Fruit fly (Drosophila melanogaster) whole organism, embryonic: Measurements from ENCODE around the gene PsGEF.

ENCODE experiments used
- Adf1 ChIP-seq: fragments of 200-800 bp; sonication (Bioruptor generic); IDR thresholded peaks from 2 replicates; pipeline ENCODE4 v1.3.6; 2022; ENCODE audit warnings: missing biosample characterization, missing genetic modification characterization
- Blimp-1 ChIP-seq: fragments of 200-800 bp; sonication (Bioruptor generic); optimal IDR thresholded peaks from 3 replicates; lab custom pipeline; 2018; ENCODE audit warnings: missing biosample characterization, missing genetic modification characterization, mild to moderate bottlenecking, moderate library complexity, missing genetic modification reagents
- CG1024 ChIP-seq: fragments of 200-800 bp; sonication (Bioruptor generic); IDR thresholded peaks from 2 replicates; pipeline ENCODE4 v1.3.6; 2022; ENCODE audit warnings: missing biosample characterization, missing genetic modification characterization
- CG11247 ChIP-seq: fragments of 200-800 bp; sonication (Bioruptor generic); IDR thresholded peaks from 2 replicates; pipeline ENCODE4 v1.3.6; 2022; ENCODE audit warnings: missing biosample characterization, missing genetic modification characterization
- CG11504 ChIP-seq: fragments of 200-800 bp; sonication (Bioruptor generic); optimal IDR thresholded peaks from 3 replicates; lab custom pipeline; 2019; ENCODE audit warnings: missing biosample characterization, mild to moderate bottlenecking, missing genetic modification characterization, moderate library complexity
- CG12769 ChIP-seq: fragments of 200-800 bp; sonication (Bioruptor generic); optimal IDR thresholded peaks from 2 replicates; lab custom pipeline; 2019; ENCODE audit warnings: missing biosample characterization, mild to moderate bottlenecking, missing genetic modification characterization, moderate library complexity
- CG14014 ChIP-seq: fragments of 200-800 bp; sonication (Bioruptor generic); IDR thresholded peaks from 2 replicates; pipeline ENCODE4 v1.3.6; 2022; ENCODE audit warnings: missing biosample characterization, missing genetic modification characterization
- CG17328 ChIP-seq: fragments of 200-800 bp; sonication (Bioruptor generic); IDR thresholded peaks from 2 replicates; pipeline ENCODE4 v1.3.6; 2022; ENCODE audit warnings: missing biosample characterization, missing genetic modification characterization
- CG17802 ChIP-seq: fragments of 200-800 bp; sonication (Bioruptor generic); optimal IDR thresholded peaks from 2 replicates; lab custom pipeline; 2018; ENCODE audit warnings: missing biosample characterization, mild to moderate bottlenecking, missing genetic modification characterization, moderate library complexity
- CG2712 ChIP-seq: fragments of 200-800 bp; optimal IDR thresholded peaks from 3 replicates; lab custom pipeline; 2019; ENCODE audit warnings: missing biosample characterization, mild to moderate bottlenecking, missing genetic modification characterization, moderate library complexity
- CG32532 ChIP-seq: fragments of 200-800 bp; sonication (Bioruptor generic); IDR thresholded peaks from 2 replicates; pipeline ENCODE4 v1.3.6; 2022; ENCODE audit warnings: missing biosample characterization, missing genetic modification characterization
- CG3847 ChIP-seq: fragments of 200-800 bp; sonication (Bioruptor generic); IDR thresholded peaks from 2 replicates; pipeline ENCODE4 v1.3.6; 2022; ENCODE audit warnings: missing biosample characterization, missing genetic modification characterization
- CG7271 ChIP-seq: fragments of 200-800 bp; sonication (Bioruptor generic); optimal IDR thresholded peaks from 2 replicates; lab custom pipeline; 2018; ENCODE audit warnings: missing biosample characterization, mild to moderate bottlenecking, missing genetic modification characterization, moderate library complexity
- CG7839 ChIP-seq: fragments of 200-800 bp; sonication (Bioruptor generic); optimal IDR thresholded peaks from 3 replicates; lab custom pipeline; 2018; ENCODE audit warnings: missing biosample characterization, mild to moderate bottlenecking, missing genetic modification characterization, moderate library complexity
- CG8944 ChIP-seq: fragments of 200-800 bp; sonication (Bioruptor generic); optimal IDR thresholded peaks from 3 replicates; lab custom pipeline; 2016; ENCODE audit warnings: missing biosample characterization, missing genetic modification characterization
- CG9437 ChIP-seq: fragments of 200-800 bp; sonication (Bioruptor generic); optimal IDR thresholded peaks from 2 replicates; lab custom pipeline; 2018; ENCODE audit warnings: missing biosample characterization, mild to moderate bottlenecking, missing genetic modification characterization
- Dll ChIP-seq: fragments of 200-800 bp; sonication (Bioruptor generic); IDR thresholded peaks from 4 replicates; pipeline ENCODE4 v1.3.6; 2022; ENCODE audit warnings: missing biosample characterization, missing genetic modification characterization; ENCODE audit not compliant: partially characterized antibody
- Dref ChIP-seq: fragments of 200-800 bp; sonication (Bioruptor generic); IDR thresholded peaks from 2 replicates; pipeline ENCODE4 v1.3.6; 2022; ENCODE audit warnings: missing biosample characterization, missing genetic modification characterization
- Ets65A ChIP-seq: fragments of 200-800 bp; sonication (Bioruptor generic); peaks from one replicate; lab custom pipeline; 2016; ENCODE audit warnings: missing biosample characterization, missing genetic modification characterization
- H15 ChIP-seq: fragments of 200-800 bp; sonication (Bioruptor generic); IDR thresholded peaks from 3 replicates; pipeline ENCODE4 v1.3.6; 2022; ENCODE audit warnings: missing biosample characterization, missing genetic modification characterization
- HLH3B ChIP-seq: fragments of 200-800 bp; sonication (Bioruptor generic); IDR thresholded peaks from 2 replicates; pipeline ENCODE4 v1.3.6; 2022; ENCODE audit warnings: missing biosample characterization, missing genetic modification characterization
- Hr51 ChIP-seq, 2 experiments: fragments of 200-800 bp; sonication (Bioruptor generic); optimal IDR thresholded peaks; 2 replicates in 1 of 2; 3 replicates in 1 of 2; lab custom pipeline; 2016 to 2018; ENCODE audit warnings: missing biosample characterization in 2 of 2, missing genetic modification characterization in 2 of 2, mild to moderate bottlenecking in 1 of 2, moderate library complexity in 1 of 2
- Oli ChIP-seq: fragments of 200-800 bp; sonication (Bioruptor generic); optimal IDR thresholded peaks from 2 replicates; lab custom pipeline; 2018; ENCODE audit warnings: missing biosample characterization, mild to moderate bottlenecking, missing genetic modification characterization, moderate library complexity
- Ptx1 ChIP-seq: fragments of 200-800 bp; sonication (Bioruptor generic); IDR thresholded peaks from 2 replicates; pipeline ENCODE4 v1.3.6; 2022; ENCODE audit warnings: missing biosample characterization, missing genetic modification characterization
- Sox102F ChIP-seq: fragments of 200-800 bp; sonication (Bioruptor generic); optimal IDR thresholded peaks from 2 replicates; lab custom pipeline; 2018; ENCODE audit warnings: missing biosample characterization, mild to moderate bottlenecking, missing genetic modification characterization, moderate library complexity
- Xbp1 ChIP-seq: fragments of 200-800 bp; sonication (Bioruptor generic); optimal IDR thresholded peaks from 3 replicates; lab custom pipeline; 2016; ENCODE audit warnings: missing biosample characterization, mild to moderate bottlenecking, missing genetic modification characterization
- ap ChIP-seq: fragments of 200-800 bp; sonication (Bioruptor generic); IDR thresholded peaks from 2 replicates; pipeline ENCODE4 v1.3.6; 2022; ENCODE audit warnings: missing biosample characterization, missing genetic modification characterization
- dmrt99B ChIP-seq: fragments of 200-800 bp; sonication (Bioruptor generic); optimal IDR thresholded peaks from 2 replicates; lab custom pipeline; 2018; ENCODE audit warnings: missing biosample characterization, mild to moderate bottlenecking, missing genetic modification characterization, moderate library complexity
- dpn ChIP-seq, 2 experiments: fragments of 200-800 bp; sonication (Bioruptor generic); optimal IDR thresholded peaks; 3 replicates each; lab custom pipeline; 2016; ENCODE audit warnings: missing biosample characterization in 2 of 2, missing genetic modification characterization in 2 of 2
- dysf ChIP-seq: fragments of 200-800 bp; sonication (Bioruptor generic); IDR thresholded peaks from 3 replicates; pipeline ENCODE4 v1.3.6; 2022; ENCODE audit warnings: missing biosample characterization, missing genetic modification characterization
- gem ChIP-seq: fragments of 200-800 bp; sonication (Bioruptor generic); optimal IDR thresholded peaks from 2 replicates; lab custom pipeline; 2019; ENCODE audit warnings: missing biosample characterization, mild to moderate bottlenecking, missing genetic modification characterization, moderate library complexity
- ind ChIP-seq: fragments of 200-800 bp; sonication (Bioruptor generic); optimal IDR thresholded peaks from 3 replicates; lab custom pipeline; 2016; ENCODE audit warnings: missing biosample characterization, missing genetic modification characterization
- lbe ChIP-seq: fragments of 200-800 bp; sonication (Bioruptor generic); optimal IDR thresholded peaks from 2 replicates; lab custom pipeline; 2016; ENCODE audit warnings: missing biosample characterization, mild to moderate bottlenecking, missing genetic modification characterization
- nom ChIP-seq: fragments of 200-800 bp; sonication (Bioruptor generic); optimal IDR thresholded peaks from 2 replicates; lab custom pipeline; 2017; ENCODE audit warnings: missing biosample characterization, missing genetic modification characterization, mild to moderate bottlenecking, moderate library complexity, missing genetic modification reagents
- pan ChIP-seq, 4 experiments: fragments of >200 bp in 3 of 4; fragments of 200-800 bp in 1 of 4; sonication (Bioruptor generic) in 1 of 4; optimal IDR thresholded peaks in 3 of 4; IDR thresholded peaks in 1 of 4; 2 replicates each; pipeline versions ENCODE4 v1.3.6 to Lab custom; 2017 to 2022; ENCODE audit warnings: missing biosample characterization in 2 of 4, missing genetic modification characterization in 2 of 4, mixed read lengths in 1 of 4
- prd ChIP-seq, 3 experiments: fragments of >200 bp in 2 of 3; fragments of 200-800 bp in 1 of 3; sonication (Bioruptor generic) in 1 of 3; optimal IDR thresholded peaks in 2 of 3; IDR thresholded peaks in 1 of 3; 2 replicates in 2 of 3; 3 replicates in 1 of 3; pipeline versions ENCODE4 v1.3.6 to Lab custom; 2017 to 2022; ENCODE audit warnings: missing biosample characterization in 1 of 3, missing genetic modification characterization in 1 of 3
- ranshi ChIP-seq: fragments of 200-800 bp; sonication (Bioruptor generic); IDR thresholded peaks from 2 replicates; pipeline ENCODE4 v1.3.6; 2022; ENCODE audit warnings: missing biosample characterization, missing genetic modification characterization
- row ChIP-seq: fragments of 200-800 bp; sonication (Bioruptor generic); IDR thresholded peaks from 3 replicates; pipeline ENCODE4 v1.3.6; 2022; ENCODE audit warnings: missing biosample characterization, missing genetic modification characterization
- sob ChIP-seq: fragments of 200-800 bp; sonication (Bioruptor generic); IDR thresholded peaks from 2 replicates; pipeline ENCODE4 v1.3.6; 2022; ENCODE audit warnings: missing biosample characterization, missing genetic modification characterization
- tgo ChIP-seq: fragments of 200-800 bp; sonication (Bioruptor generic); IDR thresholded peaks from 3 replicates; pipeline ENCODE4 v1.3.6; 2022; ENCODE audit warnings: missing biosample characterization, missing genetic modification characterization
- ttk ChIP-seq: fragments of 200-800 bp; sonication (Bioruptor generic); IDR thresholded peaks from 2 replicates; pipeline ENCODE4 v2.1.2; 2022; ENCODE audit warnings: missing biosample characterization, missing genetic modification characterization
- zfh1 ChIP-seq: fragments of 200-800 bp; sonication (Bioruptor generic); IDR thresholded peaks from 3 replicates; pipeline ENCODE4 v1.3.6; 2022; ENCODE audit warnings: missing biosample characterization, missing genetic modification characterization

The PsGEF gene

DNA sequence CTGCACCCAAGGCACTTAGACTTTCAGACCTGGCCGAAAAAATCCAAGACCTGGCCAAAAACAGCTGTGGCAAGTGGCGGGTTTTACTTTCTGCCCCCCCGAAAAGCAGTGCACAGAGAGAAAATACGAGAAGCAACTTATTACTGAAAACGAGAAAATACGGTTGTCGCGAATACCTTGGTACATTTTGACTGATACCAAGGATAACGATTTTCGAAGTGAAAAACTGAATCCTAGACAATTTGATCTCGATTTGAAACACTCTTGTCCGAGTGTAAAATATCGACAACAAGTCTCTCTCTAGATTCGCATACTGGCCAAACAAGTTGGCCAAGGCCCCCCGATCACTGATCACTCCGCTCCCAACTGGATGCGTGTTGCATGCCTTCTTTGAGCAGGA is 27.6 kb downstream of the PsGEF start (continued):
- no peak for TF ChIP-seq CG11247 (GFP tag; lab: Robert Waterston, UW)
- peak; percentile 39; the same call in 1 of the 2 replicates for TF ChIP-seq ap (GFP tag; lab: Robert Waterston, UW)
- no peak for TF ChIP-seq pan (optimal IDR thresholded peaks at IDR 0.05; lab: Kevin White, UChicago)
- peak in 1 of 2 experiments; percentile 36 for TF ChIP-seq pan (GFP tag; optimal IDR thresholded peaks at IDR 0.05 in 1 of 2, IDR thresholded peaks at IDR 0.05 in 1 of 2)
- no peak for TF ChIP-seq Dll (GFP tag; lab: Robert Waterston, UW)
- peak in 1 of 2 experiments; percentile 3 for TF ChIP-seq dpn (GFP tag; optimal IDR thresholded peaks at IDR 0.05; lab: Kevin White, UChicago)
- peak; percentile 42 for TF ChIP-seq CG11504
- TF ChIP-seq row (GFP tag; lab: Robert Waterston, UW): peak; percentile 25; the same call in 1 of the 3 replicates
- no peak for TF ChIP-seq CG9437
- 0 out of 2 replicates have a peak, but pooled peaks have one; percentile 23 for TF ChIP-seq CG1024 (GFP tag; lab: Robert Waterston, UW)
- peak; percentile 56 for TF ChIP-seq Ptx1 (GFP tag; lab: Robert Waterston, UW)
- no peak for TF ChIP-seq CG3847 (GFP tag; lab: Robert Waterston, UW)
- TF ChIP-seq Xbp1: peak; percentile 21
- TF ChIP-seq prd (optimal IDR thresholded peaks at IDR 0.05; lab: Kevin White, UChicago): no peak
- peak; percentile 31; the same call in 1 of the 3 replicates for TF ChIP-seq prd (GFP tag; IDR thresholded peaks at IDR 0.05; lab: Robert Waterston, UW)
- TF ChIP-seq CG2712 (tag; lab: Kevin White, UChicago): peak; percentile 17
- TF ChIP-seq Sox102F (GFP tag; lab: Kevin White, UChicago): peak; percentile 50
- TF ChIP-seq Dref: no peak
- TF ChIP-seq sob (GFP tag; lab: Robert Waterston, UW): no peak
- no peak for TF ChIP-seq CG8944
- peak; percentile 39; the same call in 1 of the 2 replicates for TF ChIP-seq ttk (GFP tag; lab: Robert Waterston, UW)
- peak; percentile 30 for TF ChIP-seq ind (GFP tag; lab: Kevin White, UChicago)
- TF ChIP-seq Adf1 (GFP tag; lab: Robert Waterston, UW): no peak
- TF ChIP-seq CG32532: no peak
- peak; percentile 41; the same call in 1 of the 2 replicates for TF ChIP-seq CG17328 (GFP tag; lab: Robert Waterston, UW)
- 0 out of 2 replicates have a peak, but pooled peaks have one; percentile 40 for TF ChIP-seq CG14014
- peak; percentile 52; the same call in 1 of the 2 replicates for TF ChIP-seq ranshi (GFP tag; lab: Robert Waterston, UW)
- TF ChIP-seq lbe (GFP tag; lab: Kevin White, UChicago): peak; percentile 66
- no peak for TF ChIP-seq CG17802 (tag; lab: Kevin White, UChicago)
- peak; percentile 42 for TF ChIP-seq gem (tag; lab: Kevin White, UChicago)
- peak; percentile 6 for TF ChIP-seq CG7839 (tag; lab: Kevin White, UChicago)
- 0 out of 3 replicates have a peak, but pooled peaks have one; percentile 10 for TF ChIP-seq zfh1 (GFP tag; lab: Robert Waterston, UW)
- TF ChIP-seq Ets65A (GFP tag; lab: Kevin White, UChicago): peak; percentile 21
- 0 out of 3 replicates have a peak, but pooled peaks have one; percentile 35 for TF ChIP-seq dysf (GFP tag; lab: Robert Waterston, UW)
- TF ChIP-seq H15: no peak
- TF ChIP-seq nom: peak; percentile 88
- peak; percentile 43; the same call in 1 of the 2 replicates for TF ChIP-seq HLH3B (GFP tag; lab: Robert Waterston, UW)
- TF ChIP-seq Blimp-1 (GFP tag; lab: Kevin White, UChicago): peak; percentile 44
- no peak for TF ChIP-seq CG7271
- TF ChIP-seq tgo (GFP tag; lab: Robert Waterston, UW): 0 out of 3 replicates have a peak, but pooled peaks have one; percentile 22
- peak; percentile 28 for TF ChIP-seq CG12769 (tag; lab: Kevin White, UChicago)
- TF ChIP-seq Oli (tag; lab: Kevin White, UChicago): peak; percentile 21
- TF ChIP-seq Hr51 (GFP tag; optimal IDR thresholded peaks at IDR 0.05; lab: Kevin White, UChicago): peak in 1 of 2 experiments; percentile 14
- TF ChIP-seq dmrt99B (tag; lab: Kevin White, UChicago): peak; percentile 42
- TF ChIP-seq, all 482 proteins: peak for 48
